Fruit fly (Drosophila melanogaster) ovary, adult (tissue): ENCODE results near the gene tutl.

Source experiments
- CG17801 ChIP-seq: fragments of 200-800 bp; optimal IDR thresholded peaks from 2 replicates; lab custom pipeline; 2019; ENCODE audit warnings: missing biosample characterization, mild to moderate bottlenecking, missing genetic modification characterization, moderate library complexity; ENCODE audit not compliant: partially characterized antibody

The tutl gene

dm6 chr2L:4372802-4373570, 90.0 kb downstream of the tutl start:
- TF ChIP-seq CG17801 (GFP tag; lab: Kevin White, UChicago), result no peak
